Worm (Caenorhabditis elegans): ENCODE results near the gene pqn-41.

Gene pqn-41

DNA sequence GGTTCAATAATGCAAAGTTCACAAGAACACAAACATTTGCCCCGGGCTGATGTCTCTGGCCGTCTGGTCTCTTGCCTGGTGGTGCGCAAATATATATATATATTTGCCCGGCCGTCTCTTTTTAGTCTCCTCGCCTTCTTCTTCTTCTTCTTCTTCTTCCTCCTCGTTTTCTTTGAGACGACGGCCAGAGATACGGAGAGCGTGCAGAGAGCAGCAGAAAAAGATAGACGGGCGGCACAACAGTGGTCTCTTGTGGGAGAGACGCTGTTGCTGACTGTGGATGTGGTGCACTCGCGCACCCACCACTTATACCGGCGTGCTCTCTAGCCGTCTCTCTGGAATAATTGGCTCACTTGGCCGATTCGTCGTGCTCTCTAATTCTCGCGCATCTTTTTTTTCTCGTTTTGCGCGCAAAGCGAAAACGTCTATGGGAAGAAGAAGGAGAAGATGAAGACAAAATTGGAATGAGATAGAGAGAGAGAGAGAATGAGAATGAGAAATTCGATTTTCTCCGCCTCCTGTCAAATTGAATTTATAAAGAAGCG, 15.4 kb downstream of the pqn-41 start (continued):
- TF ChIP-seq ztf-11 (tag; optimal IDR thresholded peaks at IDR 0.05) (no peak), nhr-28 (tag; optimal IDR thresholded peaks at IDR 0.05) (peak; percentile 88), unc-62 (GFP tag; optimal IDR thresholded peaks at IDR 0.05 in 1 of 2) (peak in 1 of 2 experiments; percentile 100), unc-62 (tag; optimal IDR thresholded peaks at IDR 0.05) (no peak), ces-1 (GFP tag; optimal IDR thresholded peaks at IDR 0.05) (peak; percentile 96), nhr-25 (tag; optimal IDR thresholded peaks at IDR 0.05; ENCODE audit: borderline replicate concordance, insufficient read depth) (peak; percentile 90), mxl-3 (GFP tag; optimal IDR thresholded peaks at IDR 0.05) (peak; percentile 89), daf-19 (GFP tag; conservative IDR thresholded peaks at IDR 0.05) (no peak), egl-27 (tag; optimal IDR thresholded peaks at IDR 0.05) (peak; percentile 70), hmg-1.1 (GFP tag; IDR thresholded peaks at IDR 0.05) (peak; percentile 93), daf-16 (GFP tag; optimal IDR thresholded peaks at IDR 0.05) (peak; percentile 70 to 91), daf-16 (tag; optimal IDR thresholded peaks at IDR 0.05) (peak; percentile 83), tag-97 (GFP tag; IDR thresholded peaks at IDR 0.05) (no peak), ceh-32 (tag; optimal IDR thresholded peaks at IDR 0.05; ENCODE audit: poor library complexity) (peak; percentile 79), nhr-237 (tag; optimal IDR thresholded peaks at IDR 0.05) (no peak), dmd-9 (GFP tag; IDR thresholded peaks at IDR 0.05) (no peak), dmd-8 (GFP tag; IDR thresholded peaks at IDR 0.05) (no peak), zip-2 (tag; optimal IDR thresholded peaks at IDR 0.05) (no peak), fos-1 (tag; optimal IDR thresholded peaks at IDR 0.05) (peak; percentile 81), lir-3 (tag; optimal IDR thresholded peaks at IDR 0.05) (no peak), ceh-20 (GFP tag; IDR thresholded peaks at IDR 0.05) (peak; percentile 93), zfp-3 (GFP tag; conservative IDR thresholded peaks at IDR 0.05) (peak; percentile 74), F37D6.2 (tag; optimal IDR thresholded peaks at IDR 0.05) (peak; percentile 93), zip-11 (GFP tag; IDR thresholded peaks at IDR 0.05) (no peak), sdz-12 (GFP tag; optimal IDR thresholded peaks at IDR 0.05) (no peak), ztf-7 (tag; optimal IDR thresholded peaks at IDR 0.05) (peak; percentile 20), lin-15B (tag; optimal IDR thresholded peaks at IDR 0.05) (no peak), D1046.2 (GFP tag; IDR thresholded peaks at IDR 0.05) (no peak), nhr-48 (tag; optimal IDR thresholded peaks at IDR 0.05) (peak; percentile 99), ama-1 (optimal IDR thresholded peaks at IDR 0.05) (peak; percentile 38), T26A8.4 (GFP tag; IDR thresholded peaks at IDR 0.05) (peak; percentile 89), snpc-1.2 (GFP tag; IDR thresholded peaks at IDR 0.05) (no peak), hlh-11 (tag; optimal IDR thresholded peaks at IDR 0.05) (peak; percentile 100), nhr-102 (tag; optimal IDR thresholded peaks at IDR 0.05) (peak; percentile 92), hif-1 (tag; optimal IDR thresholded peaks at IDR 0.05) (peak; percentile 80 to 83), egl-43 (GFP tag; IDR thresholded peaks at IDR 0.05) (peak; percentile 82), Y105C5A.15 (GFP tag; IDR thresholded peaks at IDR 0.05) (no peak), ZK546.5 (tag; optimal IDR thresholded peaks at IDR 0.05) (no peak), daf-8 (GFP tag; IDR thresholded peaks at IDR 0.05) (no peak), lim-7 (GFP tag; IDR thresholded peaks at IDR 0.05) (no peak), rbr-2 (tag; optimal IDR thresholded peaks at IDR 0.05) (peak; percentile 96), F44E2.7 (GFP tag; IDR thresholded peaks at IDR 0.05) (no peak), snpc-4 (tag; optimal IDR thresholded peaks at IDR 0.05) (peak; percentile 46), saeg-2 (GFP tag; IDR thresholded peaks at IDR 0.05) (peak; percentile 97), ZK337.2 (GFP tag; IDR thresholded peaks at IDR 0.05) (peak; percentile 56; the same call in 1 of the 2 replicates), F10B5.3 (tag; optimal IDR thresholded peaks at IDR 0.05) (peak; percentile 71), mep-1 (tag; optimal IDR thresholded peaks at IDR 0.05) (peak; percentile 88), mdt-29 (GFP tag; IDR thresholded peaks at IDR 0.05) (no peak), unc-130 (GFP tag; optimal IDR thresholded peaks at IDR 0.05) (no peak), nhr-41 (GFP tag; IDR thresholded peaks at IDR 0.05) (peak; percentile 72), Y48G9A.11 (GFP tag; IDR thresholded peaks at IDR 0.05) (no peak), nhr-42 (GFP tag; IDR thresholded peaks at IDR 0.05) (peak; percentile 73; the same call in 1 of the 2 replicates)
